Worm (Caenorhabditis elegans) whole organism, L4 larva: ENCODE data around the gene oac-32.

Experiments used
- lsy-2 ChIP-seq, 2 experiments: fragments of 150-350 bp in 1 of 2; sonication (generic microtip) in 1 of 2; optimal IDR thresholded peaks; 2 replicates each; lab custom pipeline; 2014 to 2017; ENCODE audit warnings: missing biosample characterization in 2 of 2, missing genetic modification characterization in 2 of 2
- mes-2 ChIP-seq: sonication (generic microtip); optimal IDR thresholded peaks from 2 replicates; lab custom pipeline; 2016; ENCODE audit warnings: missing genotype, mild to moderate bottlenecking, missing genetic modification characterization, missing compliant biosample characterization; ENCODE audit not compliant: poor library complexity, severe bottlenecking

DNA sequence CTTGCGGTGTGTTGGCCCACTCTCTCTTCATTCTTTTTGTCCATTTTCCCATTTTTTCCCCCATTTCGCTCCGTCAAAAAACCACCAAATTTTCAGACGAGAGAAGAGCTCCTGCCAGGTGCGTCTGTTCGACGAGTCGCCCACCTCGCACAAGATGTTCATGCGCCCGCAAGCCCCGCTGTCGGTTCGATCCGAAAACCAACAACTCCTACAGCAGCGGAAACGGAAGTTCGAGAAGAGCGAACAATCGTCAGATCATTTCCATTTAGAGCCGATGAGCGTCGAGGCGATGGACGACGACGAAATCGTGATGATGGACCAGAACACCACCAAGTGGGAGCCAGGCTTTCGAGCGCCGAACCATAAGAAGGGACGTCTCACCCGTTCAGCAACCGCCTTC, 37.7 kb upstream of the oac-32 start:
- no peak for TF ChIP-seq lsy-2 (tag; optimal IDR thresholded peaks at IDR 0.05; lab: Kevin White, UChicago)
- no peak for TF ChIP-seq mes-2 (tag; lab: Kevin White, UChicago)
